Fruit fly (Drosophila melanogaster): ENCODE results near the gene RpS2.

Gene RpS2

DNA sequence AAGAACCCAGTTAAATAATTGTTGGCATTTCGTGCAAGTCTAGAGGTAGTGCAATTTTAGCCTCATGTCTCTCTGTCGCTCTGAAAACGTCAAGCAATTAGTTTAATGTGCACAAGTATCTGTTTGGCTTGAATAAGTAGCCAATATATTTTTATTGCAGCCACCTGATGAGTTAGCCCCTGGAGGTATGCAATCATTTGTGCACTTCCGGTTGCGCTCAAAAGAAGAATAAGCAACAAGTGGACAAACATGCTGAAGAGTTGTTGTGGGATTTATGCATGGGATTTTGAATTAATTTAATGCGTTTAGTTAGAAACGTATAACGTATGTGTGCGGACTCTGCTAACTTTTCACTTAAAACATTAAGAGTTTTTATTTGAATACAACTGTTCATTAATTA is 46.6 kb downstream of the RpS2 start:
- TF ChIP-seq Rel (GFP tag; optimal IDR thresholded peaks at IDR 0.05): no peak
- no peak for TF ChIP-seq Rel (tag; optimal IDR thresholded peaks at IDR 0.05)
- TF ChIP-seq usp (GFP tag; optimal IDR thresholded peaks at IDR 0.05): no peak
